Worm (Caenorhabditis elegans) whole organism, L4/young adult: Measurements from ENCODE around the gene H12C20.7.

Source experiments
- W03F9.2 ChIP-seq: fragments of 150-350 bp; optimal IDR thresholded peaks from 2 replicates; lab custom pipeline; 2014; ENCODE audit warnings: missing biosample characterization, missing genetic modification characterization
- dao-5 ChIP-seq: sonication (generic microtip); optimal IDR thresholded peaks from 2 replicates; lab custom pipeline; 2016; ENCODE audit warnings: missing genotype, missing genetic modification characterization, moderate library complexity, missing compliant biosample characterization
- him-1 ChIP-seq: sonication (generic microtip); optimal IDR thresholded peaks from 2 replicates; lab custom pipeline; 2016; ENCODE audit warnings: missing genotype, missing genetic modification reagents, missing genetic modification characterization, missing compliant biosample characterization

Gene H12C20.7

ce11 chrV:11531100-11531499 lies 41.7 kb downstream of the H12C20.7 start:
- TF ChIP-seq dao-5 (tag; lab: Kevin White, UChicago) (no peak), him-1 (tag; lab: Kevin White, UChicago) (no peak), W03F9.2 (tag; lab: Kevin White, UChicago) (no peak)

ce11 chrV:11529541-11529940 lies 43.2 kb downstream of the H12C20.7 start:
- no peak for TF ChIP-seq dao-5 (tag; lab: Kevin White, UChicago)
- no peak for TF ChIP-seq W03F9.2 (tag; lab: Kevin White, UChicago)
- TF ChIP-seq him-1 (tag; lab: Kevin White, UChicago) = no peak

ce11 chrV:11528633-11529327 lies 44.0 kb downstream of the H12C20.7 start:
- TF ChIP-seq W03F9.2 (tag; lab: Kevin White, UChicago) (no peak), him-1 (tag; lab: Kevin White, UChicago) (no peak), dao-5 (tag; lab: Kevin White, UChicago) (no peak)

ce11 chrV:11527531-11527930 lies 45.3 kb downstream of the H12C20.7 start, which contains the start of gene ccch-1:
ccch-1 (plus strand) TSS chrV:11527831.
- TF ChIP-seq him-1 (tag; lab: Kevin White, UChicago) = no peak
- no peak for TF ChIP-seq dao-5 (tag; lab: Kevin White, UChicago)
- no peak for TF ChIP-seq W03F9.2 (tag; lab: Kevin White, UChicago)

ce11 chrV:11526927-11527491 lies 45.8 kb downstream of the H12C20.7 start:
- TF ChIP-seq dao-5 (tag; lab: Kevin White, UChicago) (no peak), W03F9.2 (tag; lab: Kevin White, UChicago) (no peak), him-1 (tag; lab: Kevin White, UChicago) (no peak)

ce11 chrV:11525338-11525737 lies 47.5 kb downstream of the H12C20.7 start:
- TF ChIP-seq him-1 (tag; lab: Kevin White, UChicago) (no peak), W03F9.2 (tag; lab: Kevin White, UChicago) (no peak), dao-5 (tag; lab: Kevin White, UChicago) (no peak)

ce11 chrV:11521448-11521847 lies 51.3 kb downstream of the H12C20.7 start, which contains the start of gene pafo-1:
pafo-1 (plus strand) TSS chrV:11521703.
- TF ChIP-seq dao-5 (tag; lab: Kevin White, UChicago) (no peak), him-1 (tag; lab: Kevin White, UChicago) (peak; percentile 12), W03F9.2 (tag; lab: Kevin White, UChicago) (peak; percentile 85)
